Worm (Caenorhabditis elegans): ENCODE results near the gene Y62F5A.12.

DNA sequence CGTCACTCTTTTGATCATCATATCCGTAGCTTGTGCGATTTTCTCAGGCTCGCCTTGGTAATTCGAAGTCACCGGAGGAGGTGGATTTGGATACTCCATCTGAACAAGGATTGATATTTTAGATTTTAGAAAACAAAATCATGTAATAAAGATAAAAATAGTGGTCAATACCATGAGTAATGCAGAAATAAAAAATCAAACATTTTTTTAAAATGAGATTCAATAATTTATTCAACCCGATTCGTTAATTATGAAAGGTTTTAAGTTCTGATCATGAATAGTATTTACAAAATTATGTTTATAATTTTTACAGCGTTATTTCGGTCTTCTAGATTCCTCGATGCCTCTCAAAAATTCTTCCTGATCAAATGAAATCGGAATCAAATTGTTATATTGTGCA, 563 bp downstream of the Y62F5A.12 start, which contains the start of gene mdt-8:
- TF ChIP-seq ceh-88 (GFP tag; IDR thresholded peaks at IDR 0.05) (no peak), nhr-77 (tag; optimal IDR thresholded peaks at IDR 0.05) (no peak)

Data from whole organism, L1 larva.